Fruit fly (Drosophila melanogaster): ENCODE results near the gene scpr-A.
A peak's percentile ranks its signal among the peaks of the same experiment; 100 is the strongest.

The scpr-A gene

DNA sequence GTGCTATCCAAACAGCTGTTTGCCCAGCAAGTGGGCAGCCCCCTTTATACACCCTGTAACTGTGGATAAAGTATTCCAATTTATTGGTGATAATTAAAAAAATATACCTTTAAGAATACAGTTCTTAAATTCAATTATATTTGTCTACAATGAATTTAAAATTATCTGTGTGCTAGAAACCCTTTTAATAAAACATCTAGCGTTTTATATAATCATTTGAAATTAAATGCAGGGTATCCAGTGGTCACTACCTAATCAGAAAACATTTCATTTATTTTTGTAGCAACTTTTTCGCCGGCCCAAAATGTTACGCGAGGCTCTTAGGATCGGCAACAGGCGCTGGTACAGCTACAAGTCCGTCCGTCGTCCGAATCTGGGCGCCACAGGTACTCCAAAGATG is 14.5 kb upstream of the scpr-A start, which contains the start of gene CG17726 (continued):
- TF ChIP-seq esn (GFP tag; optimal IDR thresholded peaks at IDR 0.05) (peak; percentile 98), Smox (GFP tag; optimal IDR thresholded peaks at IDR 0.05) (peak; percentile 97), CG3919 (GFP tag; optimal IDR thresholded peaks at IDR 0.05) (peak; percentile 97), CG6792 (GFP tag; optimal IDR thresholded peaks at IDR 0.05) (peak; percentile 97), CG7368 (GFP tag; optimal IDR thresholded peaks at IDR 0.05) (peak; percentile 94), Eip93F (GFP tag; optimal IDR thresholded peaks at IDR 0.05) (peak; percentile 76), Hr39 (GFP tag; optimal IDR thresholded peaks at IDR 0.05) (peak; percentile 95), CG9139 (GFP tag; optimal IDR thresholded peaks at IDR 0.05) (peak; percentile 94), CG32006 (GFP tag; optimal IDR thresholded peaks at IDR 0.05) (peak; percentile 94), eg (GFP tag; IDR thresholded peaks at IDR 0.05) (peak; percentile 99)

DNA sequence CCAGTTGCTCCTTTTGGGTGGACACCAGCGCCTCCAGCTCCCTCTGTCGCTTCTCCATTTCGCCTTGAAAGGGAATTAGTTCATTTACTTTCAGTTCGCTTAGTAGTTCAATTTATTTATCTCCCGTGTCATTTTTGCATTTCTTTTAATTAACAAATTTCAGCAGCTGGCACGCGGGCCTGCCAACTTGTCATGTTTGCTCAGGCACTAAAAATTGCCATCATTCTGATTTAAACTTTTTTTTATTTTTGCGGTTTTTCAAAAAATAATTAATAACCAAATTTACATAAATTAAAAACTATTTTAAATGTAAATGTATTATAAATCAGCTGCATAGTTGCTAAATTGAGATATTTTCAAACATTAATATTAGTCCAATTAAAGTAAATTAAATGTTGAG is 10.6 kb upstream of the scpr-A start, which contains the start of gene GCC88:
Gene GCC88, minus strand, starts transcription at position 209 of the 400 bp plus-strand sequence.
- TF ChIP-seq svp (GFP tag): no peak
- TF ChIP-seq Sox14 (GFP tag; optimal IDR thresholded peaks at IDR 0.05): no peak
- no peak for TF ChIP-seq Ets21C (GFP tag; optimal IDR thresholded peaks at IDR 0.05)
- TF ChIP-seq OdsH (GFP tag; optimal IDR thresholded peaks at IDR 0.05): no peak
- no peak for TF ChIP-seq CG4318 (GFP tag; optimal IDR thresholded peaks at IDR 0.05)
- TF ChIP-seq CG1621 (tag; optimal IDR thresholded peaks at IDR 0.05): no peak
- TF ChIP-seq CG6276 (GFP tag; optimal IDR thresholded peaks at IDR 0.05): no peak
- no peak for TF ChIP-seq Hr4 (GFP tag; optimal IDR thresholded peaks at IDR 0.05)
- no peak for TF ChIP-seq CG11902 (GFP tag; optimal IDR thresholded peaks at IDR 0.05)
- TF ChIP-seq CG8319 (GFP tag; optimal IDR thresholded peaks at IDR 0.05): no peak
- no peak for TF ChIP-seq CG11294 (GFP tag; IDR thresholded peaks at IDR 0.05)
- TF ChIP-seq CG6792 (GFP tag; optimal IDR thresholded peaks at IDR 0.05): no peak
- TF ChIP-seq vri (GFP tag; optimal IDR thresholded peaks at IDR 0.05): no peak
- TF ChIP-seq CG31627 (GFP tag; optimal IDR thresholded peaks at IDR 0.05): no peak
- TF ChIP-seq Lpt (GFP tag; optimal IDR thresholded peaks at IDR 0.05): no peak

DNA sequence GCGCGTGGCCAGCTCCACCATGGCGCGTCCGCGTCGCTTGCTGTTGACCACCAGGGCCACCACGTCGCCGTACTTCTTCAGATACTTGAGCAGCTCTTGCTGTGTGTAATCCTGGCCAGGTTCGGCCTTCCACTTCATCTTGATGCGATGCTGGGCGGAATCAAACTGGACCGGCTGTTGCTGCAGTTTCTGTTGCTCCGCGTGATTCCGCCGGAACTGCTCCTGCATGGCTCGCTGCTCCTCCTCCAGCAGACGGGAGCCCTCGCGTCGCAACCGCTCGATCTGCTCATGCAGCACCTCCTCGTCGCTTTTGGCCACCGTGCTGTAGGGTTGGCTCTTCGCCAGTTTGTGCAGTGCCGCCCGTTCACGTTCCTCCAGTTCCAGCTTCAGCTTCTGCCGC is 9.9 kb upstream of the scpr-A start:
- TF ChIP-seq Met (GFP tag; optimal IDR thresholded peaks at IDR 0.05): no peak
- no peak for TF ChIP-seq Smox (GFP tag; optimal IDR thresholded peaks at IDR 0.05)
- TF ChIP-seq CG11762 (GFP tag; optimal IDR thresholded peaks at IDR 0.05; ENCODE audit: insufficient read depth): no peak
- TF ChIP-seq dac (GFP tag; optimal IDR thresholded peaks at IDR 0.05): no peak
- no peak for TF ChIP-seq pdm3 (GFP tag; optimal IDR thresholded peaks at IDR 0.05)
- no peak for TF ChIP-seq Eip78C (GFP tag)
- TF ChIP-seq CG8119 (GFP tag; IDR thresholded peaks at IDR 0.05): no peak
- no peak for TF ChIP-seq CG1621 (tag; optimal IDR thresholded peaks at IDR 0.05)
- TF ChIP-seq Sox14 (GFP tag; optimal IDR thresholded peaks at IDR 0.05): no peak
- TF ChIP-seq fd59A (GFP tag; optimal IDR thresholded peaks at IDR 0.05): no peak
- no peak for TF ChIP-seq dsx (GFP tag; optimal IDR thresholded peaks at IDR 0.05; ENCODE audit: poor library complexity, severe bottlenecking)
- no peak for TF ChIP-seq eg (GFP tag; IDR thresholded peaks at IDR 0.05)
- no peak for TF ChIP-seq achi (GFP tag; optimal IDR thresholded peaks at IDR 0.05)
- no peak for TF ChIP-seq Ets96B (tag; optimal IDR thresholded peaks at IDR 0.05)
- TF ChIP-seq esn (GFP tag; optimal IDR thresholded peaks at IDR 0.05): no peak
- no peak for TF ChIP-seq CG10669 (GFP tag; optimal IDR thresholded peaks at IDR 0.05)
- no peak for TF ChIP-seq CG6808 (GFP tag; optimal IDR thresholded peaks at IDR 0.05)
- TF ChIP-seq Blimp-1 (GFP tag; optimal IDR thresholded peaks at IDR 0.05): no peak

DNA sequence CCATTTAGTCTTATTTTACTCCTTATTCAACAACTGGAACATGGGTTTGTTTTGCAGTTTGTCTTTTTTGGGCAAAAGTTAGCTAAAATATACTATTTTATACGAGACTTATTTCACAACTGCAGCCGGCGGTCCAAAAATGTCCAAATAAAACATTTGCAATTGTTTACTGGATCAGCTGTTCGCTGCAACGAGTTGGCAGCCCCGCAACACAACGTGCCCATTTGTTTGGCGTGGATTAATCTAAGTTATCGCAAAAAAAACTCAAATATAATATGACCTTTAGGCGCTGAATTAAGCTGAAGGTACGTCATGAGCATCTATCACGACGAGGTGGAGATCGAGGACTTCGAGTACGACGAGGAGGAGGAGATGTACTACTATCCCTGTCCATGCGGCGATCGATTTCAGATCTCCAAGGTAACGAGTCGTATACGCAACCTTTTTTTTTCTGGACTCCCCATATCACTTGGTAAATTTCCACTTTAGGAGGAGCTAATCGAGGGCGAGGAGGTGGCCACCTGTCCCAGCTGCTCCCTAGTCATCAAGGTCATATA is 9.2 kb upstream of the scpr-A start, which contains the start of the genes CG17187 and Dph3:
Gene CG17187, minus strand, starts transcription at position 175 of the 557 bp plus-strand sequence.
Gene Dph3, plus strand, starts transcription at position 208 of the 557 bp plus-strand sequence.
- TF ChIP-seq CG6792 (GFP tag; optimal IDR thresholded peaks at IDR 0.05) (no peak), Blimp-1 (GFP tag; optimal IDR thresholded peaks at IDR 0.05) (no peak), Eip93F (GFP tag; optimal IDR thresholded peaks at IDR 0.05) (no peak), CG3032 (tag; optimal IDR thresholded peaks at IDR 0.05) (no peak), CG9139 (GFP tag; optimal IDR thresholded peaks at IDR 0.05) (no peak), Sox102F (GFP tag; optimal IDR thresholded peaks at IDR 0.05) (no peak), ss (GFP tag; optimal IDR thresholded peaks at IDR 0.05) (no peak)

All from whole organism, prepupa.